Fruit fly (Drosophila melanogaster) whole organism, prepupa: ENCODE data around the gene cad.

Source experiments
- CG10631 ChIP-seq: fragments of 200-800 bp; sonication (Bioruptor generic); optimal IDR thresholded peaks from 2 replicates; lab custom pipeline; 2016; ENCODE audit warnings: missing biosample characterization, missing genetic modification characterization
- CG10669 ChIP-seq: fragments of 200-800 bp; sonication (Bioruptor generic); optimal IDR thresholded peaks from 3 replicates; lab custom pipeline; 2018; ENCODE audit warnings: missing biosample characterization, mild to moderate bottlenecking, missing genetic modification characterization, moderate library complexity
- CG11294 ChIP-seq: fragments of 200-800 bp; sonication (Bioruptor generic); IDR thresholded peaks from 2 replicates; pipeline ENCODE4 v1.3.6; 2022; ENCODE audit warnings: missing biosample characterization, missing genetic modification characterization
- CG11762 ChIP-seq: fragments of 200-800 bp; sonication (Bioruptor generic); optimal IDR thresholded peaks from 3 replicates; lab custom pipeline; 2016; ENCODE audit warnings: missing biosample characterization, missing genetic modification characterization; ENCODE audit not compliant: insufficient read depth
- CG11902 ChIP-seq: fragments of 200-800 bp; sonication (Bioruptor generic); optimal IDR thresholded peaks from 3 replicates; lab custom pipeline; 2016; ENCODE audit warnings: missing biosample characterization, missing genetic modification characterization
- CG15336 ChIP-seq: fragments of 200-800 bp; sonication (Bioruptor generic); IDR thresholded peaks from 2 replicates; pipeline ENCODE4 v1.3.6; 2022; ENCODE audit warnings: missing biosample characterization, missing genetic modification characterization
- CG3032 ChIP-seq: fragments of 200-800 bp; optimal IDR thresholded peaks from 2 replicates; lab custom pipeline; 2019; ENCODE audit warnings: missing biosample characterization, mild to moderate bottlenecking, missing genetic modification characterization, moderate library complexity
- CG32006 ChIP-seq: fragments of 200-800 bp; sonication (Bioruptor generic); optimal IDR thresholded peaks from 3 replicates; lab custom pipeline; 2017; ENCODE audit warnings: missing biosample characterization, mild to moderate bottlenecking, missing genetic modification characterization
- CG34406 ChIP-seq: fragments of 200-800 bp; sonication (Bioruptor generic); optimal IDR thresholded peaks from 3 replicates; lab custom pipeline; 2016; ENCODE audit warnings: missing biosample characterization, missing genetic modification characterization
- CG3919 ChIP-seq: fragments of 200-800 bp; sonication (Bioruptor generic); optimal IDR thresholded peaks from 3 replicates; lab custom pipeline; 2016; ENCODE audit warnings: missing biosample characterization, missing genetic modification characterization
- CG4318 ChIP-seq: fragments of 200-800 bp; sonication (Bioruptor generic); optimal IDR thresholded peaks from 3 replicates; lab custom pipeline; 2017; ENCODE audit warnings: missing biosample characterization, mild to moderate bottlenecking, missing genetic modification characterization
- CG6163 ChIP-seq: fragments of 200-800 bp; sonication (Bioruptor generic); IDR thresholded peaks from 3 replicates; pipeline ENCODE4 v1.3.6; 2022; ENCODE audit warnings: missing biosample characterization, missing genetic modification characterization
- CG6276 ChIP-seq: fragments of 200-800 bp; sonication (Bioruptor generic); optimal IDR thresholded peaks from 2 replicates; lab custom pipeline; 2017; ENCODE audit warnings: missing biosample characterization, mild to moderate bottlenecking, missing genetic modification characterization
- CG6792 ChIP-seq: fragments of 200-800 bp; sonication (Bioruptor generic); optimal IDR thresholded peaks from 3 replicates; lab custom pipeline; 2016; ENCODE audit warnings: missing biosample characterization, missing genetic modification characterization
- CG6808 ChIP-seq: fragments of 200-800 bp; sonication (Bioruptor generic); optimal IDR thresholded peaks from 3 replicates; lab custom pipeline; 2017; ENCODE audit warnings: missing biosample characterization, missing genetic modification characterization, mild to moderate bottlenecking, moderate library complexity, missing genetic modification reagents
- CG6854 ChIP-seq: fragments of 200-800 bp; sonication (Bioruptor generic); optimal IDR thresholded peaks from 2 replicates; lab custom pipeline; 2017; ENCODE audit warnings: missing biosample characterization, mild to moderate bottlenecking, missing genetic modification characterization
- CG8119 ChIP-seq: fragments of 200-800 bp; sonication (Bioruptor generic); IDR thresholded peaks from 3 replicates; pipeline ENCODE4 v1.3.6; 2022; ENCODE audit warnings: missing biosample characterization, missing genetic modification characterization
- CG8319 ChIP-seq: fragments of 200-800 bp; sonication (Bioruptor generic); optimal IDR thresholded peaks from 3 replicates; lab custom pipeline; 2016; ENCODE audit warnings: missing biosample characterization, missing genetic modification characterization
- CG9139 ChIP-seq: fragments of 200-800 bp; sonication (Bioruptor generic); optimal IDR thresholded peaks from 3 replicates; lab custom pipeline; 2017; ENCODE audit warnings: missing biosample characterization, mild to moderate bottlenecking, missing genetic modification characterization
- Eip75B ChIP-seq: fragments of 200-800 bp; sonication (Bioruptor generic); optimal IDR thresholded peaks from 3 replicates; lab custom pipeline; 2016; ENCODE audit warnings: missing biosample characterization, missing genetic modification characterization
- Eip78C ChIP-seq: fragments of 200-800 bp; sonication (Bioruptor generic); peaks from one replicate; lab custom pipeline; 2016; ENCODE audit warnings: missing biosample characterization, missing genetic modification characterization
- Eip93F ChIP-seq: fragments of 200-800 bp; sonication (Bioruptor generic); optimal IDR thresholded peaks from 2 replicates; lab custom pipeline; 2016; ENCODE audit warnings: missing biosample characterization, mild to moderate bottlenecking, missing genetic modification characterization
- Ets21C ChIP-seq: fragments of 200-800 bp; sonication (Bioruptor generic); optimal IDR thresholded peaks from 3 replicates; lab custom pipeline; 2016; ENCODE audit warnings: missing biosample characterization, missing genetic modification characterization
- Hr38 ChIP-seq: sonication (Bioruptor generic); optimal IDR thresholded peaks from 2 replicates; lab custom pipeline; 2016; ENCODE audit warnings: missing biosample characterization, missing genetic modification characterization
- Hr4 ChIP-seq: fragments of 200-800 bp; sonication (Bioruptor generic); optimal IDR thresholded peaks from 3 replicates; lab custom pipeline; 2016; ENCODE audit warnings: missing biosample characterization, missing genetic modification characterization
- Lpt ChIP-seq: fragments of 200-800 bp; sonication (Bioruptor generic); optimal IDR thresholded peaks from 3 replicates; lab custom pipeline; 2016; ENCODE audit warnings: missing biosample characterization, missing genetic modification characterization
- Met ChIP-seq: fragments of 200-800 bp; sonication (Bioruptor generic); optimal IDR thresholded peaks from 3 replicates; lab custom pipeline; 2016; ENCODE audit warnings: missing biosample characterization, missing genetic modification characterization
- OdsH ChIP-seq: fragments of 200-800 bp; sonication (Bioruptor generic); optimal IDR thresholded peaks from 3 replicates; lab custom pipeline; 2016; ENCODE audit warnings: missing biosample characterization, missing genetic modification characterization
- Smox ChIP-seq: fragments of 200-800 bp; sonication (Bioruptor generic); optimal IDR thresholded peaks from 3 replicates; lab custom pipeline; 2016; ENCODE audit warnings: missing biosample characterization, missing genetic modification characterization
- Sox14 ChIP-seq: fragments of 200-800 bp; sonication (Bioruptor generic); optimal IDR thresholded peaks from 3 replicates; lab custom pipeline; 2016; ENCODE audit warnings: missing biosample characterization, missing genetic modification characterization
- Sox15 ChIP-seq: fragments of 200-800 bp; sonication (Bioruptor generic); optimal IDR thresholded peaks from 3 replicates; lab custom pipeline; 2016; ENCODE audit warnings: missing biosample characterization, missing genetic modification characterization
- achi ChIP-seq: fragments of 200-800 bp; sonication (Bioruptor generic); optimal IDR thresholded peaks from 3 replicates; lab custom pipeline; 2016; ENCODE audit warnings: missing biosample characterization, missing genetic modification characterization
- cyc ChIP-seq: fragments of 200-800 bp; sonication (Bioruptor generic); optimal IDR thresholded peaks from 3 replicates; lab custom pipeline; 2016; ENCODE audit warnings: missing biosample characterization, missing genetic modification characterization
- dac ChIP-seq: fragments of 200-800 bp; sonication (Bioruptor generic); optimal IDR thresholded peaks from 2 replicates; lab custom pipeline; 2017; ENCODE audit warnings: missing biosample characterization, mild to moderate bottlenecking, missing genetic modification characterization
- dsx ChIP-seq: fragments of 200-800 bp; optimal IDR thresholded peaks from 3 replicates; lab custom pipeline; 2019; ENCODE audit warnings: missing biosample characterization, mild to moderate bottlenecking, missing genetic modification characterization, moderate library complexity; ENCODE audit not compliant: poor library complexity, severe bottlenecking
- eg ChIP-seq: fragments of 200-800 bp; sonication (Bioruptor generic); IDR thresholded peaks from 3 replicates; pipeline ENCODE4 v1.3.6; 2022; ENCODE audit warnings: missing biosample characterization, missing genetic modification characterization
- fd59A ChIP-seq: fragments of 200-800 bp; sonication (Bioruptor generic); optimal IDR thresholded peaks from 2 replicates; lab custom pipeline; 2017; ENCODE audit warnings: missing biosample characterization, mild to moderate bottlenecking, missing genetic modification characterization, missing genetic modification reagents
- fd85E ChIP-seq: fragments of 200-800 bp; sonication (Bioruptor generic); optimal IDR thresholded peaks from 3 replicates; lab custom pipeline; 2016; ENCODE audit warnings: missing biosample characterization, missing genetic modification characterization
- lz ChIP-seq: fragments of 200-800 bp; sonication (Bioruptor generic); optimal IDR thresholded peaks from 3 replicates; lab custom pipeline; 2016; ENCODE audit warnings: missing biosample characterization, missing genetic modification characterization
- net ChIP-seq: fragments of 200-800 bp; sonication (Bioruptor generic); optimal IDR thresholded peaks from 3 replicates; lab custom pipeline; 2016; ENCODE audit warnings: missing biosample characterization, missing genetic modification characterization
- pdm3 ChIP-seq: fragments of 200-800 bp; sonication (Bioruptor generic); optimal IDR thresholded peaks from 3 replicates; lab custom pipeline; 2016; ENCODE audit warnings: missing biosample characterization, missing genetic modification characterization
- salr ChIP-seq, 2 experiments: fragments of 200-800 bp; sonication (Bioruptor generic); optimal IDR thresholded peaks; 3 replicates each; lab custom pipeline; 2016 to 2018; ENCODE audit warnings: missing biosample characterization in 2 of 2, missing genetic modification characterization in 2 of 2, mild to moderate bottlenecking in 1 of 2
- spab ChIP-seq: fragments of 200-800 bp; sonication (Bioruptor generic); optimal IDR thresholded peaks from 2 replicates; lab custom pipeline; 2017; ENCODE audit warnings: missing biosample characterization, mild to moderate bottlenecking, missing genetic modification characterization, missing genetic modification reagents
- ss ChIP-seq, 2 experiments: fragments of 200-800 bp; sonication (Bioruptor generic); optimal IDR thresholded peaks; 2 replicates in 1 of 2; 3 replicates in 1 of 2; lab custom pipeline; 2017 to 2018; ENCODE audit warnings: mild to moderate bottlenecking in 2 of 2, missing biosample characterization in 2 of 2, missing genetic modification characterization in 2 of 2, moderate library complexity in 1 of 2
- svp ChIP-seq: fragments of 200-800 bp; sonication (Bioruptor generic); peaks from one replicate; lab custom pipeline; 2016; ENCODE audit warnings: missing biosample characterization, missing genetic modification characterization
- vri ChIP-seq: fragments of 200-800 bp; sonication (Bioruptor generic); optimal IDR thresholded peaks from 3 replicates; lab custom pipeline; 2016; ENCODE audit warnings: missing biosample characterization, mild to moderate bottlenecking, missing genetic modification characterization

The cad gene

dm6 chr2L:20809229-20809628, 38.7 kb downstream of the cad start:
- TF ChIP-seq OdsH (GFP tag; lab: Kevin White, UChicago) (no peak), CG11294 (GFP tag; lab: Robert Waterston, UW) (peak; percentile 60; the same call in 1 of the 2 replicates), Met (GFP tag; lab: Kevin White, UChicago) (no peak), svp (GFP tag; lab: Kevin White, UChicago) (no peak), spab (GFP tag; lab: Kevin White, UChicago) (no peak), CG10669 (GFP tag; lab: Kevin White, UChicago) (peak; percentile 31), CG6792 (GFP tag; lab: Kevin White, UChicago) (no peak), CG6854 (GFP tag; lab: Kevin White, UChicago) (no peak), pdm3 (GFP tag; lab: Kevin White, UChicago) (no peak), net (no peak), CG8319 (no peak), CG6276 (GFP tag; lab: Kevin White, UChicago) (peak; percentile 6), dac (GFP tag; lab: Kevin White, UChicago) (no peak), CG3032 (peak; percentile 10), CG9139 (GFP tag; lab: Kevin White, UChicago) (no peak), CG11762 (no peak), Eip93F (GFP tag; lab: Kevin White, UChicago) (no peak), salr (GFP tag; optimal IDR thresholded peaks at IDR 0.05; lab: Kevin White, UChicago) (no peak), eg (GFP tag; lab: Robert Waterston, UW) (peak; percentile 54; the same call in 1 of the 3 replicates), CG6163 (GFP tag; lab: Robert Waterston, UW) (no peak), ss (GFP tag; optimal IDR thresholded peaks at IDR 0.05; lab: Kevin White, UChicago) (no peak)

dm6 chr2L:20811039-20811652, 40.6 kb downstream of the cad start:
- TF ChIP-seq lz (GFP tag; lab: Kevin White, UChicago) (no peak), CG6808 (GFP tag; lab: Kevin White, UChicago) (peak; percentile 40), net (peak; percentile 78), fd59A (GFP tag; lab: Kevin White, UChicago) (peak; percentile 52), cyc (GFP tag; lab: Kevin White, UChicago) (no peak), Hr38 (GFP tag; lab: Kevin White, UChicago) (no peak), spab (GFP tag; lab: Kevin White, UChicago) (peak; percentile 43), Smox (GFP tag; lab: Kevin White, UChicago) (no peak), CG6163 (GFP tag; lab: Robert Waterston, UW) (peak; percentile 82), CG11902 (GFP tag; lab: Kevin White, UChicago) (no peak), Eip93F (GFP tag; lab: Kevin White, UChicago) (no peak), achi (GFP tag; lab: Kevin White, UChicago) (peak; percentile 82), Ets21C (GFP tag; lab: Kevin White, UChicago) (no peak), CG3032 (peak; percentile 55), CG15336 (peak; percentile 92), CG8119 (GFP tag; lab: Robert Waterston, UW) (peak; percentile 88), pdm3 (GFP tag; lab: Kevin White, UChicago) (peak; percentile 75), ss (GFP tag; optimal IDR thresholded peaks at IDR 0.05; lab: Kevin White, UChicago) (peak; percentile 9 to 55), OdsH (GFP tag; lab: Kevin White, UChicago) (peak; percentile 81), Met (GFP tag; lab: Kevin White, UChicago) (no peak), dsx (GFP tag; lab: Kevin White, UChicago) (peak; percentile 36), svp (GFP tag; lab: Kevin White, UChicago) (peak; percentile 36), Hr4 (GFP tag; lab: Kevin White, UChicago) (peak; percentile 86), CG10631 (GFP tag; lab: Kevin White, UChicago) (peak; percentile 66), salr (GFP tag; optimal IDR thresholded peaks at IDR 0.05; lab: Kevin White, UChicago) (peak; percentile 27 to 74), Eip75B (GFP tag; lab: Kevin White, UChicago) (peak; percentile 74), Sox14 (GFP tag; lab: Kevin White, UChicago) (peak; percentile 68), eg (GFP tag; lab: Robert Waterston, UW) (peak; percentile 91), CG11294 (GFP tag; lab: Robert Waterston, UW) (peak; percentile 73), CG3919 (GFP tag; lab: Kevin White, UChicago) (peak; percentile 73), CG32006 (GFP tag; lab: Kevin White, UChicago) (peak; percentile 89), Eip78C (GFP tag; lab: Kevin White, UChicago) (peak; percentile 91), CG34406 (peak; percentile 52), vri (GFP tag; lab: Kevin White, UChicago) (no peak), CG4318 (GFP tag; lab: Kevin White, UChicago) (peak; percentile 69), CG10669 (GFP tag; lab: Kevin White, UChicago) (peak; percentile 55), CG6854 (GFP tag; lab: Kevin White, UChicago) (no peak), Lpt (GFP tag; lab: Kevin White, UChicago) (peak; percentile 82), CG6276 (GFP tag; lab: Kevin White, UChicago) (peak; percentile 85), CG6792 (GFP tag; lab: Kevin White, UChicago) (peak; percentile 61), Sox15 (GFP tag; lab: Kevin White, UChicago) (peak; percentile 13), fd85E (GFP tag; lab: Kevin White, UChicago) (no peak), dac (GFP tag; lab: Kevin White, UChicago) (peak; percentile 62)
